Fruit fly (Drosophila melanogaster) Kc167 (cell line): Measurements from ENCODE around the gene CG14893.

Experiments
- Sin3A ChIP-seq: fragments of >200 bp; optimal IDR thresholded peaks from 2 replicates; lab custom pipeline; 2018; ENCODE audit warnings: missing external identifiers
- h ChIP-seq: fragments of >200 bp; optimal IDR thresholded peaks from 3 replicates; lab custom pipeline; 2018; ENCODE audit warnings: missing external identifiers
- psq ChIP-seq: fragments of >200 bp; optimal IDR thresholded peaks from 2 replicates; lab custom pipeline; 2017; ENCODE audit warnings: missing external identifiers

- TF ChIP-seq psq (no peak), h (lab: Kevin White, UChicago) (no peak), Sin3A (lab: Kevin White, UChicago) (no peak)
These were observed 15.9 kb upstream of the CG14893 start, which contains the start of gene CG10345 for dm6 chr3R:16604715-16605114.
